Worm (Caenorhabditis elegans) whole organism, L2 larva: ENCODE data around the gene rab-35.
A peak's percentile ranks its signal among the peaks of the same experiment; 100 is the strongest.

Experiments used
- C34F6.9 ChIP-seq: fragments of 150-350 bp; optimal IDR thresholded peaks from 2 replicates; lab custom pipeline; 2014; ENCODE audit warnings: missing biosample characterization, missing genetic modification characterization
- F13H6.1 ChIP-seq: sonication (generic microtip); optimal IDR thresholded peaks from 2 replicates; lab custom pipeline; 2016; ENCODE audit warnings: missing genetic modification characterization, missing compliant biosample characterization
- Y55F3AM.14 ChIP-seq: fragments of 200-800 bp; sonication (Bioruptor generic); optimal IDR thresholded peaks from 2 replicates; lab custom pipeline; 2018; ENCODE audit warnings: mild to moderate bottlenecking, missing genetic modification characterization, missing compliant biosample characterization
- ZK546.5 ChIP-seq: sonication (generic microtip); optimal IDR thresholded peaks from 2 replicates; lab custom pipeline; 2017; ENCODE audit warnings: missing biosample characterization, missing genetic modification characterization
- alr-1 ChIP-seq: fragments of 150-350 bp; optimal IDR thresholded peaks from 2 replicates; lab custom pipeline; 2014; ENCODE audit warnings: missing biosample characterization, missing genetic modification characterization
- ama-1 ChIP-seq: fragments of 150-350 bp; optimal IDR thresholded peaks from 2 replicates; lab custom pipeline; 2018; ENCODE audit warnings: inconsistent platforms
- blmp-1 ChIP-seq: sonication (generic microtip); optimal IDR thresholded peaks from 2 replicates; lab custom pipeline; 2017; ENCODE audit warnings: missing genetic modification characterization, mild to moderate bottlenecking, missing compliant biosample characterization, antibody characterized with exemption, moderate library complexity; ENCODE audit not compliant: insufficient read depth
- ceh-82 ChIP-seq: fragments of 150-350 bp; optimal IDR thresholded peaks from 2 replicates; lab custom pipeline; 2014; ENCODE audit warnings: missing biosample characterization, missing genetic modification characterization
- crh-2 ChIP-seq: sonication (generic microtip); optimal IDR thresholded peaks from 2 replicates; lab custom pipeline; 2017; ENCODE audit warnings: missing biosample characterization, missing genetic modification characterization
- dmd-4 ChIP-seq: sonication (generic microtip); optimal IDR thresholded peaks from 2 replicates; lab custom pipeline; 2017; ENCODE audit warnings: missing biosample characterization, missing genetic modification characterization
- egl-27 ChIP-seq: sonication (generic microtip); optimal IDR thresholded peaks from 3 replicates; lab custom pipeline; 2017; ENCODE audit warnings: missing biosample characterization, missing genetic modification reagents, missing genetic modification characterization
- elt-1 ChIP-seq: fragments of 150-350 bp; optimal IDR thresholded peaks from 2 replicates; lab custom pipeline; 2014; ENCODE audit warnings: missing biosample characterization, missing genetic modification characterization
- gmeb-1 ChIP-seq: fragments of 150-350 bp; optimal IDR thresholded peaks from 2 replicates; lab custom pipeline; 2014; ENCODE audit warnings: missing biosample characterization, missing genetic modification characterization
- lin-11 ChIP-seq: fragments of 150-350 bp; sonication (generic microtip); optimal IDR thresholded peaks from 2 replicates; lab custom pipeline; 2014; ENCODE audit warnings: missing biosample characterization, missing genetic modification characterization, inconsistent platforms, mixed read lengths
- lin-39 ChIP-seq: fragments of 150-350 bp; optimal IDR thresholded peaks from 2 replicates; lab custom pipeline; 2014; ENCODE audit warnings: missing biosample characterization, missing genetic modification reagents, missing genetic modification characterization
- lsy-2 ChIP-seq, 2 experiments: fragments of 150-350 bp in 1 of 2; sonication (generic microtip) in 1 of 2; optimal IDR thresholded peaks; 2 replicates each; lab custom pipeline; 2014 to 2017; ENCODE audit warnings: missing biosample characterization in 2 of 2, missing genetic modification characterization in 2 of 2
- mbf-1 ChIP-seq: sonication (generic microtip); optimal IDR thresholded peaks from 2 replicates; lab custom pipeline; 2017; ENCODE audit warnings: missing biosample characterization, missing genetic modification characterization
- mdl-1 ChIP-seq, 2 experiments: fragments of 150-350 bp in 1 of 2; sonication (generic microtip) in 1 of 2; optimal IDR thresholded peaks; 2 replicates each; lab custom pipeline; 2017; ENCODE audit warnings: missing biosample characterization in 2 of 2, missing genetic modification characterization in 2 of 2
- nhr-11 ChIP-seq: fragments of 150-350 bp; optimal IDR thresholded peaks from 2 replicates; lab custom pipeline; 2014; ENCODE audit warnings: missing biosample characterization, missing genetic modification characterization
- nhr-12 ChIP-seq: fragments of 150-350 bp; optimal IDR thresholded peaks from 2 replicates; lab custom pipeline; 2014; ENCODE audit warnings: missing biosample characterization, missing genetic modification characterization
- nhr-129 ChIP-seq: fragments of 150-350 bp; optimal IDR thresholded peaks from 2 replicates; lab custom pipeline; 2014; ENCODE audit warnings: missing biosample characterization, missing genetic modification characterization
- nhr-23 ChIP-seq: fragments of 150-350 bp; optimal IDR thresholded peaks from 2 replicates; lab custom pipeline; 2014; ENCODE audit warnings: missing biosample characterization, missing genetic modification reagents, missing genetic modification characterization
- nhr-237 ChIP-seq: fragments of 150-350 bp; optimal IDR thresholded peaks from 2 replicates; lab custom pipeline; 2014; ENCODE audit warnings: missing biosample characterization, missing genetic modification characterization
- nhr-6 ChIP-seq: fragments of 150-350 bp; optimal IDR thresholded peaks from 2 replicates; lab custom pipeline; 2014; ENCODE audit warnings: missing biosample characterization, missing genetic modification characterization
- nhr-77 ChIP-seq: fragments of 150-350 bp; optimal IDR thresholded peaks from 2 replicates; lab custom pipeline; 2014; ENCODE audit warnings: missing biosample characterization, missing genetic modification characterization
- peb-1 ChIP-seq: fragments of 150-350 bp; optimal IDR thresholded peaks from 2 replicates; lab custom pipeline; 2014; ENCODE audit warnings: missing biosample characterization, missing genetic modification characterization
- sem-4 ChIP-seq: fragments of 150-350 bp; optimal IDR thresholded peaks from 2 replicates; lab custom pipeline; 2014; ENCODE audit warnings: missing biosample characterization, missing genetic modification reagents, missing genetic modification characterization
- skn-1 ChIP-seq: sonication (generic microtip); optimal IDR thresholded peaks from 2 replicates; lab custom pipeline; 2017; ENCODE audit warnings: missing biosample characterization, missing genetic modification characterization
- sma-3 ChIP-seq: sonication (generic microtip); optimal IDR thresholded peaks from 2 replicates; lab custom pipeline; 2016; ENCODE audit warnings: missing genetic modification reagents, missing genetic modification characterization, missing compliant biosample characterization
- snpc-4 ChIP-seq: fragments of 150-350 bp; optimal IDR thresholded peaks from 2 replicates; lab custom pipeline; 2014; ENCODE audit warnings: missing biosample characterization, missing genetic modification characterization
- unc-39 ChIP-seq: fragments of 150-350 bp; optimal IDR thresholded peaks from 2 replicates; lab custom pipeline; 2014; ENCODE audit warnings: missing biosample characterization, missing genetic modification characterization
- unc-55 ChIP-seq: fragments of 150-350 bp; sonication (generic microtip); optimal IDR thresholded peaks from 3 replicates; lab custom pipeline; 2014; ENCODE audit warnings: missing biosample characterization, missing genetic modification reagents, missing genetic modification characterization
- unc-62 ChIP-seq: fragments of 150-350 bp; optimal IDR thresholded peaks from 2 replicates; lab custom pipeline; 2014; ENCODE audit warnings: missing biosample characterization, missing genetic modification reagents, missing genetic modification characterization
- zag-1 ChIP-seq: fragments of 150-350 bp; optimal IDR thresholded peaks from 2 replicates; lab custom pipeline; 2014; ENCODE audit warnings: missing biosample characterization, missing genetic modification characterization
- ztf-11 ChIP-seq: sonication (generic microtip); optimal IDR thresholded peaks from 2 replicates; lab custom pipeline; 2017; ENCODE audit warnings: missing biosample characterization, missing genetic modification characterization
- ztf-4 ChIP-seq: fragments of 150-350 bp; optimal IDR thresholded peaks from 2 replicates; lab custom pipeline; 2014; ENCODE audit warnings: missing biosample characterization, missing genetic modification characterization

rab-35 gene

DNA sequence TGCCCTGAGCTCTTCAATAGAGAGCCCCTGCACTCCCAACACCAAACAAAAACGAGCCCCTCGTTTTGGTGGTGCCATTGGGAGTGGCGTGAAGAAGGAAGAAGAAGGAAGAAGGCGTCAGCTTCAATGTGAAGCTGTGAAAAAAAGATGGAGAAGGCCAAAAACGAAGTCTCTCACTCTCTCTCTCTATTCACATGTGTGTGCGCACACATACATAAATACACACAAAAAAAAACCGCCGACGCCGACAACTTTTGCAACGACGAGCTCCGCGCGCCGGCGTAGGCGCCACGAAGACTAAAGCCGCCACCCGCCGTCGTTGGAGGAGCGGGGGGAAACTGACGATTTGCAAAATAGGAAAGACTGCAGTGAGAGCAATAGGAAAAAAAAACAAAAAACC lies 24.7 kb upstream of the rab-35 start:
- TF ChIP-seq Y55F3AM.14 (peak; percentile 22), lsy-2 (tag; optimal IDR thresholded peaks at IDR 0.05; lab: Kevin White, UChicago) (peak in 1 of 2 experiments; percentile 25), ztf-11 (no peak), dmd-4 (tag; lab: Kevin White, UChicago) (no peak), sem-4 (tag; lab: Kevin White, UChicago) (no peak), unc-55 (GFP tag; lab: Kevin White, UChicago) (peak; percentile 60), C34F6.9 (tag; lab: Kevin White, UChicago) (peak; percentile 25), nhr-11 (no peak)

DNA sequence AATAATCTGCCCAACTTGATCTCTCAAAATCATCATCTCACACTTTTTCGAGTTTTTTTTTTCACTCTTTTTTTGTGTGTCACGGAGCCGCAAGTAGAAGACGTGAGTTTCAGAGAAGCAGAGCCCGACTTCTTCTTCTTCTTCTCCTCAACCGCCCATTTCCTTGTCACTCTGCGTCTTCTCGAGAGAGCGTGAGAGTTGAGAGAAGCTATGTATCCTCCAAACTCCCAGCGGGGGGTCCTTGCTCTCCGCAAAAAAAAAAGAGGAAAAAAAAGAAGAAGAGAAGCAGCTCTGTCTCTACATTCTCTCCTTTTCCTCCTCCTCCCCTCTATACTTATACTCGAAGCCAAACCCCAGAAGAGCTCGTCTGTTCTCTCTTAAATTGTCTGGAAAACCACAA lies 23.0 kb upstream of the rab-35 start:
- TF ChIP-seq nhr-237 (tag; lab: Kevin White, UChicago) (no peak), ZK546.5 (tag; lab: Kevin White, UChicago) (no peak), lin-11 (tag; lab: Kevin White, UChicago) (no peak), unc-55 (GFP tag; lab: Kevin White, UChicago) (peak; percentile 75), mdl-1 (tag; optimal IDR thresholded peaks at IDR 0.05; lab: Kevin White, UChicago) (peak in 1 of 2 experiments; percentile 6), peb-1 (tag; lab: Kevin White, UChicago) (no peak), nhr-6 (tag; lab: Kevin White, UChicago) (no peak), F13H6.1 (peak; percentile 23), C34F6.9 (tag; lab: Kevin White, UChicago) (peak; percentile 66), lin-39 (no peak), ceh-82 (tag; lab: Kevin White, UChicago) (no peak), alr-1 (tag; lab: Kevin White, UChicago) (no peak), nhr-23 (tag; lab: Kevin White, UChicago) (no peak), crh-2 (tag; lab: Kevin White, UChicago) (peak; percentile 18), elt-1 (tag; lab: Kevin White, UChicago) (no peak), egl-27 (no peak), sma-3 (GFP tag; lab: Kevin White, UChicago) (no peak), dmd-4 (tag; lab: Kevin White, UChicago) (no peak), sem-4 (tag; lab: Kevin White, UChicago) (peak; percentile 57), mbf-1 (tag; lab: Kevin White, UChicago) (no peak), ztf-4 (tag; lab: Kevin White, UChicago) (no peak), nhr-129 (tag; lab: Kevin White, UChicago) (peak; percentile 53), Y55F3AM.14 (no peak), skn-1 (tag; lab: Kevin White, UChicago) (no peak), nhr-12 (tag; lab: Kevin White, UChicago) (no peak), gmeb-1 (tag; lab: Kevin White, UChicago) (no peak), zag-1 (tag; lab: Kevin White, UChicago) (peak; percentile 43), ztf-11 (no peak), unc-62 (GFP tag; lab: Kevin White, UChicago) (no peak), snpc-4 (tag; lab: Kevin White, UChicago) (no peak), lsy-2 (tag; optimal IDR thresholded peaks at IDR 0.05; lab: Kevin White, UChicago) (peak in 1 of 2 experiments; percentile 53), nhr-77 (no peak)

DNA sequence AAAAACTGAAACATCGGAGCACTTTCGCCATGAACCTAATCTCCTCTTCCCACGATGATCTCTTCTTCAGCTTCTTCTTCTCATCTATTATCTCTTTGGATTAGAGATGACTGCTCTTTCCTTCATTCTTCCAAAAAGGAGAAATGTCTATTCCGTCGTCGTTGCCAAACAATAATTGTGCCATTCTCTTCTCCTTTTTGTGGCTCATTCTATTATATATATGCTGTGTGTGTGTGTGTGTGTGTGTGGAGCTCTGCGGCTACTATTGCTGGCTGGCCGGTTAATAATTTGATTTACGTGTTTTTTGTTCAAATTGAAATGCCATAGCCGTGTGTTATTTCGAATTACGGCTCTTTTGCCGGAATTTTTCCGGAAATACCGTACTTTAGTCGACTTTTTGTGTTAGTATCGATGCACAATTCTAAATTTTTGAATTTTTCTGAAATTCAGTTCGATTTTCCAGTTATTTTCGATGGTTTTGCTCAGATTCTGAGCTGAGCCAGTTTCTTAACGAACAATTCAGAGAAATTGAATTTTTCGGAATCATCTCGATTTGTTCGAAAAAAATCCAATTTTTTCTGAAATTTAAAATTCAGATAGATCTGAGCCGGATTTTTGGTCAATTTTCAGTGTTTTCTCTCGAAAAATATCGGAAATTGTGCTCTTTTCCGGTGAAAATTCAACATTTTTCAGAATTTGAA lies 21.8 kb upstream of the rab-35 start, which contains the start of gene T28D6.5:
TSS of gene T28D6.5 (plus strand) at position 651 of the 701 bp plus-strand sequence.
- TF ChIP-seq zag-1 (tag; lab: Kevin White, UChicago) (peak; percentile 8), unc-39 (no peak)

DNA sequence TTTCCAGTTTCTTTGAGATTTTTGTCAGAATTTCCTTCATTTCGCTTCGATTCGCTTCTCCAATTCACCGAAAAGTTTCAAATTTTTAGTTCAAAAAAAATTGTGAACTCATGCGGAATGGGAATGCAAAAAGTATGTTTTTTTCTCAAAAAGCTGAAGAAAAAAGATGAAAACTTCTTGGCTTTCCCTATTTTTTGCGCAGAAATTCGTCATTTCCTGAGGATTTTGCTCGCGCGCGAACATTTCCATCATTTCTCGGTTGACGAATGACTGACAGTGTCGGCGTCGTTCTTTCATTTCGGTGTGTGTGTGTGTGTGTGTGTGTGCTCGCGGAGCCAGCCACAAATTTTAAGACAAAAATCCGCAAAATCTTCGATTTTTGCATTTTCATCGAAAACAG lies 20.9 kb upstream of the rab-35 start:
- no peak for TF ChIP-seq ama-1 (lab: Kevin White, UChicago)
- TF ChIP-seq unc-55 (GFP tag; lab: Kevin White, UChicago), result peak; percentile 70
- no peak for TF ChIP-seq F13H6.1
- TF ChIP-seq, all 48 proteins: peak for 1

DNA sequence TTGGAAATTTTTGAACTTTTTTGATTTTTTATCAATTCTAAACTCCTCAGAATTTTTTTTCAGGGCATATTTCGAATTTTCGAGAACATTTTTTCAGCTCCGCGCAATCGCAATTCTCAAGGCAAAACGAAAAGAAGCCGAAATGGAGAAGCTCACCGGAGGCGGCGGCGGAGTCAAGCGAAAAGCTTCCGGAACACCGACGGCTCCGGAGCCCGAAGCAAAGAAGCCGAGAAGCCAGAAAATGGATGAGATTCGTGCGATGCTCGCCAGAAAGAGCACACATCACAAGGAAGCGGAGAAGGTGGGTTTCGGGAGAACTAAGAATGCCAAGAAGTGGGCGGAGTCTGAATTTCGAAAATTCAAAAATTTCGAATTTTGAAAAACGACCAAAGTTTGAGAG lies 12.7 kb upstream of the rab-35 start:
- no peak for TF ChIP-seq elt-1 (tag; lab: Kevin White, UChicago)
- TF ChIP-seq blmp-1 (tag; lab: Kevin White, UChicago), result no peak
- no peak for TF ChIP-seq ztf-4 (tag; lab: Kevin White, UChicago)
- TF ChIP-seq lin-11 (tag; lab: Kevin White, UChicago), result no peak
- no peak for TF ChIP-seq sem-4 (tag; lab: Kevin White, UChicago)
- TF ChIP-seq unc-62 (GFP tag; lab: Kevin White, UChicago), result no peak
- TF ChIP-seq C34F6.9 (tag; lab: Kevin White, UChicago), result no peak
- no peak for TF ChIP-seq ZK546.5 (tag; lab: Kevin White, UChicago)
